Worm (Caenorhabditis elegans) whole organism, early embryonic: ENCODE results near the gene sre-52.

ENCODE experiments used
- B0310.2 ChIP-seq: sonication (generic microtip); optimal IDR thresholded peaks from 2 replicates; lab custom pipeline; 2016; ENCODE audit warnings: mild to moderate bottlenecking, missing genetic modification characterization, missing compliant biosample characterization
- F13C5.2 ChIP-seq: sonication (generic microtip); optimal IDR thresholded peaks from 2 replicates; lab custom pipeline; 2017; ENCODE audit warnings: mild to moderate bottlenecking, missing genetic modification characterization, inconsistent platforms, missing compliant biosample characterization
- aly-1 ChIP-seq: sonication (generic microtip); optimal IDR thresholded peaks from 2 replicates; lab custom pipeline; 2016; ENCODE audit warnings: missing genetic modification characterization, missing compliant biosample characterization
- ama-1 ChIP-seq: fragments of 150-350 bp; optimal IDR thresholded peaks from 2 replicates; lab custom pipeline; 2014
- ceh-13 ChIP-seq: fragments of 200-800 bp; sonication (Bioruptor generic); optimal IDR thresholded peaks from 2 replicates; lab custom pipeline; 2018; ENCODE audit warnings: mild to moderate bottlenecking, missing genetic modification characterization, missing compliant biosample characterization
- ceh-36 ChIP-seq: sonication (generic microtip); optimal IDR thresholded peaks from 2 replicates; lab custom pipeline; 2016; ENCODE audit warnings: missing genetic modification characterization, inconsistent platforms, missing compliant biosample characterization
- ets-7 ChIP-seq: sonication (generic microtip); optimal IDR thresholded peaks from 2 replicates; lab custom pipeline; 2016; ENCODE audit warnings: missing genotype, missing genetic modification characterization, missing compliant biosample characterization
- flt-1 ChIP-seq: fragments of 200-800 bp; sonication (Bioruptor generic); IDR thresholded peaks from 2 replicates; pipeline ENCODE4 v1.3.6; 2022; ENCODE audit warnings: missing genetic modification characterization, missing compliant biosample characterization
- hmbx-1 ChIP-seq: sonication (generic microtip); optimal IDR thresholded peaks from 2 replicates; lab custom pipeline; 2016; ENCODE audit warnings: mild to moderate bottlenecking, missing genetic modification characterization, missing compliant biosample characterization
- hmg-4 ChIP-seq: fragments of 200-800 bp; sonication (Bioruptor generic); optimal IDR thresholded peaks from 2 replicates; lab custom pipeline; 2018; ENCODE audit warnings: mild to moderate bottlenecking, missing genetic modification characterization, missing compliant biosample characterization
- hnd-1 ChIP-seq: sonication (generic microtip); optimal IDR thresholded peaks from 2 replicates; lab custom pipeline; 2016; ENCODE audit warnings: missing genetic modification characterization, missing compliant biosample characterization
- pes-1 ChIP-seq: fragments of 200-800 bp; sonication (Bioruptor generic); IDR thresholded peaks from 2 replicates; pipeline ENCODE4 v1.3.6; 2022; ENCODE audit warnings: missing genetic modification reagents, missing genetic modification characterization, missing compliant biosample characterization
- scrt-1 ChIP-seq: fragments of 200-800 bp; sonication (Bioruptor generic); IDR thresholded peaks from 2 replicates; pipeline ENCODE4 v1.3.6; 2022; ENCODE audit warnings: missing genetic modification characterization, missing compliant biosample characterization
- sea-1 ChIP-seq: fragments of 200-800 bp; sonication (Bioruptor generic); conservative IDR thresholded peaks from 2 replicates; pipeline ENCODE4 v1.3.6; 2022; ENCODE audit warnings: missing genetic modification characterization, missing compliant biosample characterization
- tbx-11 ChIP-seq: fragments of 200-800 bp; sonication (Bioruptor generic); IDR thresholded peaks from 2 replicates; pipeline ENCODE4 v1.3.6; 2022; ENCODE audit warnings: missing genetic modification characterization, missing compliant biosample characterization
- tbx-37 ChIP-seq: fragments of 200-800 bp; sonication (Bioruptor generic); conservative IDR thresholded peaks from 2 replicates; pipeline ENCODE4 v1.3.6; 2022; ENCODE audit warnings: missing genetic modification reagents, missing genetic modification characterization, missing compliant biosample characterization
- tra-4 ChIP-seq: sonication (generic microtip); optimal IDR thresholded peaks from 2 replicates; lab custom pipeline; 2017; ENCODE audit warnings: missing genetic modification characterization, missing compliant biosample characterization

sre-52 gene

DNA sequence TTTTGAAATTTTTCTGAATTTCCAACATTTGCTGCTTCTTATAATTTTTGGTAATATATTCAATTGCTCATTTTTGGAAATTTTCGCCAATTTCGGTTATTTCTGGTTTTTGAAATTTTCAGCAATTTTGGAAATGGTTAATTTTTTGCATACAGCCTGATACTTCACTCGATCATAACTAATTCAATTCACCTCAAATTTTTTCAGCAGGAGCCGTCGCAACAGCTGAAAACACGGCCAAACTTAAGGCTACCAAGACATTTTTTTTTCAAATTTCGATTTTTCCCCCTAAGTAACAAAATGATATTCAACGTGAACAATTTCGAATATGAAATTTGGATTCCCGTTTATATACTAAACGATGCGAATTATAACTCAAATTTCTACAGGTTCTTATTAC lies at the start of gene sre-52:
Gene sre-52 (plus strand): TSS at position 301 of the 400 bp plus-strand sequence.
- no peak for TF ChIP-seq hmg-4 (GFP tag; lab: Kevin White, UChicago)

DNA sequence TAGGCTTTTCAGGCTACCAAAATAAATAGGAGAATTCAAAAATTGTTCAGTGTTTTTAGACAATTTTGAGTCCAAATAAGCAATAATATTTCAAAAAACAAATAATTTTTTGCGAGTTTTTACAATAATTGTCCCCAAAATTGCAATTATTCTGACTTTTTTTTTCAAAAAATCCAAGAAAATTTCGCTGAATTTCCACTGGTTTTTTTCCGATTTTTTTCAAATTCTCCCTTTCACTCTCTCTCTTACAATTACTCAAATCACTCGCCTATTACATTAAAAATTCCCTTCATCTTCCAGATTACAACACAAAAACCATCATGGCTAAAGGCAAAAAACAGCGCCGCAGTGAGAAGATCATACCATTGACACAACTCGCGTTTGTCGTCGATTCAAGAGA lies 46.4 kb upstream of the sre-52 start, which contains the start of gene Y57A10A.31:
Gene Y57A10A.31 (plus strand): TSS at position 301 of the 400 bp plus-strand sequence.
- TF ChIP-seq flt-1 (GFP tag; lab: Robert Waterston, UW) (no peak), scrt-1 (GFP tag; lab: Robert Waterston, UW) (no peak), tbx-11 (GFP tag; lab: Robert Waterston, UW) (no peak), F13C5.2 (tag; lab: Kevin White, UChicago) (no peak), hnd-1 (no peak), ets-7 (tag; lab: Kevin White, UChicago) (no peak)

DNA sequence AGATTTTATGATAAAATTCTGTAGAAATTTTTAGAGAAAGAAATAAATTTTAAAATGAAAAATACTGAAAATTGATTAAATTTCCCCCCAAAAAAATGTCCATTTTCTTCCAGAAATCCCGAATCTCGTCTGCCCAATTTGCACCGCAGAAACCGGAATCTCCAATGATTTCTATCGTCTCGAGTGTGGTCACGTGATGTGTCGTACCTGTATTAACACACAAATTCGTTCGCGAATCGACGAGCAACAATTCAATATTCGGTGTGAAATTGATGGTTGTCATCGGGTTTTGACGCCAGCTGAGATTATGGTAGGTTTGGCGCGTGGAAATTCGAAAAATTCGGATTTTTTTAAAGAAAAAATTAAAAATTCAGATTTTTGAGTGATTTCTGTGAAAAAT lies 38.9 kb upstream of the sre-52 start:
- no peak for TF ChIP-seq B0310.2 (tag; lab: Kevin White, UChicago)
- no peak for TF ChIP-seq hmbx-1 (tag; lab: Kevin White, UChicago)
- TF ChIP-seq ama-1: no peak
- no peak for TF ChIP-seq hmg-4 (GFP tag; lab: Kevin White, UChicago)
- TF ChIP-seq tbx-37: no peak
- no peak for TF ChIP-seq ceh-13 (GFP tag; lab: Kevin White, UChicago)
- TF ChIP-seq tra-4 (tag; lab: Kevin White, UChicago): no peak
- no peak for TF ChIP-seq ets-7 (tag; lab: Kevin White, UChicago)
- no peak for TF ChIP-seq hnd-1
- no peak for TF ChIP-seq tbx-11 (GFP tag; lab: Robert Waterston, UW)
- TF ChIP-seq ceh-36 (tag; lab: Kevin White, UChicago): no peak
- TF ChIP-seq aly-1: no peak

DNA sequence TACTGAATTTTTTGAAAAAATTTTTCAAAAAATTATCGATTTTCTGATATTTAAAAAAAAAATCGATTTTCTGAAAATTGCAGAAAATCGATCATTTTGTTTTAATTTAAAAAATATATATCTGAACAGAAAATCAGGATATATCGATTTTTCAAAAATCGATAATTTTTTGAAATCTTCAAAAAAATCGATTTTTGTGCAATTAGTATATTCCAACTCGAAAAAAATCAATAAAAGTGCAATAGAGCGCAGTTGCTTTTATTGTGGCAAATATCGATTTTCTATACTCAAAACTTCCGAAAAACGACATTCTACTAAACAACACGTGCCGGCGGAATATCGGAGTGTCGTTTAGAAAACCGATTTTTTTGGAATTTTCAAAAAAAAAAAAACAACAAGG lies 34.9 kb upstream of the sre-52 start:
- no peak for TF ChIP-seq tbx-11 (GFP tag; lab: Robert Waterston, UW)
- no peak for TF ChIP-seq tra-4 (tag; lab: Kevin White, UChicago)
- no peak for TF ChIP-seq pes-1
- no peak for TF ChIP-seq aly-1
- no peak for TF ChIP-seq ceh-36 (tag; lab: Kevin White, UChicago)
- no peak for TF ChIP-seq F13C5.2 (tag; lab: Kevin White, UChicago)
- no peak for TF ChIP-seq scrt-1 (GFP tag; lab: Robert Waterston, UW)
- TF ChIP-seq hmbx-1 (tag; lab: Kevin White, UChicago): no peak
- TF ChIP-seq tbx-37: no peak
- no peak for TF ChIP-seq flt-1 (GFP tag; lab: Robert Waterston, UW)
- no peak for TF ChIP-seq sea-1 (GFP tag; lab: Robert Waterston, UW)
- no peak for TF ChIP-seq B0310.2 (tag; lab: Kevin White, UChicago)

DNA sequence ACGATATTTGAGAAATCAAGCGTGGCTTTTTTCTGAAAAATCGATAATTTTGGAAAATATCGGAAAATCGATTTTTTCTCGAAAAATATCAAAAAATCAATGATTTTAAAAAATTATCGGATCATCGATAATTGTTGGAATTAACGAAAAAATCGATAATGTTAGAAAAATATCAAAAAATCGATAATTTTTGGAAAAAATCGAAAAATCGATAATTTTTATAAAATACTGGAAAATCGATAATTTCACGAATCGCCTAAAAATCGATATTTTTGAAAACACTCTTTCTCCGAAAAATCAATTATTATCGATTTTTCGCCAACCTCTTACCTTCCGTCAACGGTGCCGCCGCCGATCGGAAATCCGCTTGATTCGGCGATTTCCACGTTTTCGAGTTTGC lies 34.3 kb upstream of the sre-52 start:
- no peak for TF ChIP-seq aly-1
- TF ChIP-seq B0310.2 (tag; lab: Kevin White, UChicago): no peak
- no peak for TF ChIP-seq ceh-36 (tag; lab: Kevin White, UChicago)
- no peak for TF ChIP-seq F13C5.2 (tag; lab: Kevin White, UChicago)
- TF ChIP-seq tra-4 (tag; lab: Kevin White, UChicago): no peak
- no peak for TF ChIP-seq hmbx-1 (tag; lab: Kevin White, UChicago)
- no peak for TF ChIP-seq scrt-1 (GFP tag; lab: Robert Waterston, UW)
- TF ChIP-seq pes-1: no peak
- TF ChIP-seq tbx-37: no peak
- no peak for TF ChIP-seq sea-1 (GFP tag; lab: Robert Waterston, UW)

DNA sequence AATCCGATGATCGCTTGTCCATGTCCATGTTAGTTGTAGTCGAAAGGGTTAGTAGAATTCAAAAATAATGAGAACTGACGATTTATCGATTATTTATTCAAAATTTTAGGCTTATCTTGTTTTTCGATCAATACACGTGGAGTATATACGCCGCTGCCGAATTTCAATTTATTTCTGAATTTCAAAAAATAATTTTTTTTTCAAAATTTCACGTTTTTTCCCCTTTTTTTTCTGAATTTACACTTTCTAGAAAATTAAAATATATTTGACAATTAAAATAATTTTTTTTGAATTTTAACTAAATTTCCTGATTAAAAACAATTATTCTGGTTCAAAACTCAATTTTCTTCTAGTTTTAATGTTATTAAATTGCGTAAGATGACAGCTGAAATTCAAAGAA lies 33.2 kb upstream of the sre-52 start, which contains the start of gene C50E10.1:
Gene C50E10.1 (minus strand): TSS at position 101 of the 400 bp plus-strand sequence.
- TF ChIP-seq ets-7 (tag; lab: Kevin White, UChicago) (no peak), pes-1 (no peak), flt-1 (GFP tag; lab: Robert Waterston, UW) (no peak), aly-1 (no peak), hmbx-1 (tag; lab: Kevin White, UChicago) (no peak), sea-1 (GFP tag; lab: Robert Waterston, UW) (no peak), tbx-11 (GFP tag; lab: Robert Waterston, UW) (no peak), hnd-1 (no peak)

DNA sequence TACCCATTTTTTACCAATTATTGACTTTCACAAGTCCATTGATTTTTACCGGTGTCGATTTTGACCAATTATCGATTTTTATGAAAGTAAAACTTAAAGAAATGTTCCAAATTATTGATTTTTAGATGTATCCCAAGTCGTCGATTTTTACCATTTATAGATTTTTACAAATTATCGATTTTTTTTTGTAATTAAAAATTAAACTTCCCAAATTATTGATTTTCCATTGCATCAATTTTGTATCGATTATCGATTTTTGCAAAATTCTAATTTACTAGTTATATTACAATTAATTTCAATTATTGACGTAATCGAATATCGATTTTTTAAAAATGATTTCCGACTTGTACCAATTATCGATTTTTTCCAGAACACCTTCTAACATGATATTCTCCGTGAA lies 32.4 kb upstream of the sre-52 start, which contains the start of gene sre-50:
Gene sre-50 (plus strand): TSS at position 384 of the 400 bp plus-strand sequence.
- TF ChIP-seq ets-7 (tag; lab: Kevin White, UChicago) (no peak), aly-1 (no peak), scrt-1 (GFP tag; lab: Robert Waterston, UW) (no peak), ceh-13 (GFP tag; lab: Kevin White, UChicago) (no peak), sea-1 (GFP tag; lab: Robert Waterston, UW) (no peak), tbx-11 (GFP tag; lab: Robert Waterston, UW) (no peak)

DNA sequence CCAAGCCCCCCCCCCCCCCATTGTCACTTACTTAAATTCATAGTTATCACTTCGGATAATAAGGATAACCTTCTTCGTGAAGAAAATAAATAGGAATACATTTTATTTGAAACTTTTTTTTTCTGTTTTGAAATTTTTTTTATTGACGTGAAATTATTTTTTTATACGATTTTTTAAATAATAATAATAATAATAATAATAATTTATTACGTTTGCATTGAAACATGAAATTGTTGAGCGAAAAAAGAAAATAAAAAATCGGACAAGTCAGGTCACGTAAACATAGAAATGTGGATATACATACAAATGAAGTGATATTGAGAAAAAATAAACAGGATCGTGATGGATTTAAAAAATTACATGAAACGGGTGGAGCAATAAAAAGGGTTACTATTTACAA lies 25.9 kb upstream of the sre-52 start, which contains the start of gene C50E10.2:
Gene C50E10.2 (minus strand): TSS at position 101 of the 400 bp plus-strand sequence.
- TF ChIP-seq scrt-1 (GFP tag; lab: Robert Waterston, UW): no peak
- TF ChIP-seq hnd-1: no peak
- TF ChIP-seq tra-4 (tag; lab: Kevin White, UChicago): no peak
- no peak for TF ChIP-seq aly-1
- TF ChIP-seq tbx-37: no peak
- no peak for TF ChIP-seq ceh-13 (GFP tag; lab: Kevin White, UChicago)
- TF ChIP-seq tbx-11 (GFP tag; lab: Robert Waterston, UW): no peak
- no peak for TF ChIP-seq B0310.2 (tag; lab: Kevin White, UChicago)
- no peak for TF ChIP-seq hmbx-1 (tag; lab: Kevin White, UChicago)
- no peak for TF ChIP-seq ets-7 (tag; lab: Kevin White, UChicago)
- TF ChIP-seq hmg-4 (GFP tag; lab: Kevin White, UChicago): no peak
- no peak for TF ChIP-seq pes-1
- no peak for TF ChIP-seq ama-1
- no peak for TF ChIP-seq ceh-36 (tag; lab: Kevin White, UChicago)
- no peak for TF ChIP-seq F13C5.2 (tag; lab: Kevin White, UChicago)
- TF ChIP-seq flt-1 (GFP tag; lab: Robert Waterston, UW): no peak
